Fruit fly (Drosophila melanogaster): ENCODE measurements around the gene sloth2.
A peak's percentile ranks its signal among the peaks of the same experiment; 100 is the strongest.

sloth2 gene

dm6 chrX:7011063-7011743, at the start of gene sloth2, which contains the start of the genes cm and sloth1 (continued):
- peak; percentile 73 for TF ChIP-seq CG17361 (GFP tag; IDR thresholded peaks at IDR 0.05)
- peak; percentile 78 for TF ChIP-seq twi (tag; optimal IDR thresholded peaks at IDR 0.05)
- peak; percentile 73 for TF ChIP-seq CG34376 (GFP tag; optimal IDR thresholded peaks at IDR 0.05)
- peak; percentile 72 for TF ChIP-seq CG31224 (GFP tag; IDR thresholded peaks at IDR 0.05)
- TF ChIP-seq CG9932 (GFP tag; IDR thresholded peaks at IDR 0.05), result peak; percentile 94
- TF ChIP-seq cwo (GFP tag; optimal IDR thresholded peaks at IDR 0.05), result peak; percentile 54
- no peak for TF ChIP-seq eve (GFP tag; optimal IDR thresholded peaks at IDR 0.05)
- peak; percentile 72 for TF ChIP-seq Oli (tag; optimal IDR thresholded peaks at IDR 0.05)
- TF ChIP-seq CG14050 (GFP tag; IDR thresholded peaks at IDR 0.05), result peak; percentile 83
- peak; percentile 86 for TF ChIP-seq ttk (GFP tag; IDR thresholded peaks at IDR 0.05)
- peak; percentile 82 for TF ChIP-seq hbn (GFP tag; IDR thresholded peaks at IDR 0.05; ENCODE audit: partially characterized antibody)
- peak; percentile 85 for TF ChIP-seq pfk (GFP tag; optimal IDR thresholded peaks at IDR 0.05)
- no peak for TF ChIP-seq mld (GFP tag; IDR thresholded peaks at IDR 0.05; ENCODE audit: partially characterized antibody)
- peak; percentile 67 for TF ChIP-seq CG2875 (GFP tag; optimal IDR thresholded peaks at IDR 0.05)
- TF ChIP-seq Ptx1 (GFP tag; IDR thresholded peaks at IDR 0.05), result peak; percentile 90
- TF ChIP-seq jumu (GFP tag; optimal IDR thresholded peaks at IDR 0.05), result peak; percentile 82
- peak; percentile 79 to 88 for TF ChIP-seq chif (GFP tag; optimal IDR thresholded peaks at IDR 0.05)
- TF ChIP-seq CG4424 (GFP tag; optimal IDR thresholded peaks at IDR 0.05), result peak; percentile 80
- TF ChIP-seq Hey (tag; optimal IDR thresholded peaks at IDR 0.05), result peak; percentile 44
- peak; percentile 39 for TF ChIP-seq CG15011 (GFP tag; optimal IDR thresholded peaks at IDR 0.05)
- peak; percentile 75 for TF ChIP-seq bbx (GFP tag; IDR thresholded peaks at IDR 0.05; ENCODE audit: partially characterized antibody)
- TF ChIP-seq dysf (GFP tag; IDR thresholded peaks at IDR 0.05), result peak; percentile 88
- TF ChIP-seq nerfin-2 (GFP tag; IDR thresholded peaks at IDR 0.05; ENCODE audit: partially characterized antibody), result peak; percentile 69
- peak; percentile 33 for TF ChIP-seq Vsx1 (GFP tag; optimal IDR thresholded peaks at IDR 0.05)
- peak; percentile 5 for TF ChIP-seq pros (GFP tag; optimal IDR thresholded peaks at IDR 0.05)
- TF ChIP-seq Nf-YA (GFP tag; IDR thresholded peaks at IDR 0.05), result peak; percentile 72
- peak; percentile 82 for TF ChIP-seq CG5953 (GFP tag; IDR thresholded peaks at IDR 0.05)
- peak; percentile 75 for TF ChIP-seq CG14860 (GFP tag; IDR thresholded peaks at IDR 0.05; ENCODE audit: partially characterized antibody)
- peak; percentile 76 for TF ChIP-seq bcd (GFP tag; optimal IDR thresholded peaks at IDR 0.05)
- peak; percentile 93 for TF ChIP-seq CG12769 (tag; optimal IDR thresholded peaks at IDR 0.05)
- TF ChIP-seq CG7372 (GFP tag; IDR thresholded peaks at IDR 0.05), result peak; percentile 63
- peak; percentile 76; the same call in 1 of the 2 replicates for TF ChIP-seq ara (GFP tag; IDR thresholded peaks at IDR 0.05)
- TF ChIP-seq slou (GFP tag; optimal IDR thresholded peaks at IDR 0.05), result peak; percentile 72
- peak; percentile 92 for TF ChIP-seq vfl (GFP tag; optimal IDR thresholded peaks at IDR 0.05)
- TF ChIP-seq Ssrp (tag; optimal IDR thresholded peaks at IDR 0.05), result peak; percentile 74
- TF ChIP-seq HLH4C (GFP tag; IDR thresholded peaks at IDR 0.05; ENCODE audit: partially characterized antibody), result peak; percentile 69
- TF ChIP-seq CG10431 (GFP tag; optimal IDR thresholded peaks at IDR 0.05), result peak; percentile 31
- peak; percentile 45 for TF ChIP-seq ftz-f1 (GFP tag; optimal IDR thresholded peaks at IDR 0.05)
- peak; percentile 79 for TF ChIP-seq CG15601 (tag; optimal IDR thresholded peaks at IDR 0.05)
- TF ChIP-seq CG9437 (GFP tag; optimal IDR thresholded peaks at IDR 0.05), result peak; percentile 55
- TF ChIP-seq CG7987 (GFP tag; optimal IDR thresholded peaks at IDR 0.05), result peak; percentile 59
- TF ChIP-seq trh (GFP tag; optimal IDR thresholded peaks at IDR 0.05), result peak; percentile 81
- TF ChIP-seq abd-A (tag; optimal IDR thresholded peaks at IDR 0.05), result peak; percentile 20
- TF ChIP-seq grau (tag; optimal IDR thresholded peaks at IDR 0.05), result peak; percentile 86
- peak; percentile 75 for TF ChIP-seq Taf1 (GFP tag; IDR thresholded peaks at IDR 0.05)
- peak; percentile 45 for TF ChIP-seq CTCF (GFP tag; optimal IDR thresholded peaks at IDR 0.05)
- peak; percentile 79 for TF ChIP-seq Drgx (GFP tag; IDR thresholded peaks at IDR 0.05)
- TF ChIP-seq CG17359 (tag; optimal IDR thresholded peaks at IDR 0.05), result peak; percentile 85
- TF ChIP-seq CG8089 (GFP tag; optimal IDR thresholded peaks at IDR 0.05), result peak; percentile 76
- peak; percentile 87 for TF ChIP-seq Aef1 (GFP tag; IDR thresholded peaks at IDR 0.05)
